Worm (Caenorhabditis elegans) whole organism, young adult: Measurements from ENCODE around the gene spn-4.

ENCODE experiments used
- B0336.3 ChIP-seq: fragments of 200-800 bp; sonication (Bioruptor generic); IDR thresholded peaks from 2 replicates; pipeline ENCODE4 v1.3.6; 2022; ENCODE audit warnings: missing genetic modification characterization, missing compliant biosample characterization
- ama-1 ChIP-seq, 3 experiments: fragments of 150-350 bp in 1 of 3; sonication (generic microtip) in 2 of 3; optimal IDR thresholded peaks; 2 replicates each; lab custom pipeline; 2014 to 2018; ENCODE audit warnings: missing biosample characterization in 2 of 3, missing genetic modification characterization in 2 of 3, missing genetic modification reagents in 2 of 3
- cebp-2 ChIP-seq: fragments of 200-800 bp; sonication (Bioruptor generic); IDR thresholded peaks from 2 replicates; pipeline ENCODE4 v1.3.6; 2022; ENCODE audit warnings: missing genetic modification characterization, missing compliant biosample characterization
- ceh-91 ChIP-seq: fragments of 200-800 bp; sonication (Bioruptor generic); IDR thresholded peaks from 2 replicates; pipeline ENCODE4 v1.3.6; 2022; ENCODE audit warnings: missing genetic modification reagents, missing genetic modification characterization, missing compliant biosample characterization
- hsf-1 ChIP-seq: fragments of 200-800 bp; sonication (Bioruptor generic); IDR thresholded peaks from 2 replicates; pipeline ENCODE4 v1.3.6; 2022; ENCODE audit warnings: missing genetic modification reagents, missing genetic modification characterization, missing compliant biosample characterization
- nhr-179 ChIP-seq: sonication (generic microtip); optimal IDR thresholded peaks from 2 replicates; lab custom pipeline; 2016; ENCODE audit warnings: mild to moderate bottlenecking, missing genetic modification characterization, missing compliant biosample characterization
- pha-4 ChIP-seq: fragments of 150-350 bp; sonication (generic microtip); optimal IDR thresholded peaks from 2 replicates; lab custom pipeline; 2014; ENCODE audit warnings: missing biosample characterization, missing genetic modification reagents, missing genetic modification characterization
- rcor-1 ChIP-seq: fragments of 200-800 bp; sonication (Bioruptor generic); IDR thresholded peaks from 2 replicates; pipeline ENCODE4 v1.3.6; 2022; ENCODE audit warnings: missing genetic modification reagents, missing genetic modification characterization, missing compliant biosample characterization
- ztf-22 ChIP-seq: fragments of 200-800 bp; sonication (Bioruptor generic); optimal IDR thresholded peaks from 2 replicates; lab custom pipeline; 2018; ENCODE audit warnings: mild to moderate bottlenecking, missing genetic modification characterization, moderate library complexity, missing compliant biosample characterization
- ztf-26 ChIP-seq: sonication (generic microtip); optimal IDR thresholded peaks from 2 replicates; lab custom pipeline; 2017; ENCODE audit warnings: missing genetic modification characterization, missing compliant biosample characterization
- ztf-3 ChIP-seq: fragments of 200-800 bp; sonication (Bioruptor generic); optimal IDR thresholded peaks from 2 replicates; lab custom pipeline; 2018; ENCODE audit warnings: mild to moderate bottlenecking, missing genetic modification characterization, missing compliant biosample characterization

DNA sequence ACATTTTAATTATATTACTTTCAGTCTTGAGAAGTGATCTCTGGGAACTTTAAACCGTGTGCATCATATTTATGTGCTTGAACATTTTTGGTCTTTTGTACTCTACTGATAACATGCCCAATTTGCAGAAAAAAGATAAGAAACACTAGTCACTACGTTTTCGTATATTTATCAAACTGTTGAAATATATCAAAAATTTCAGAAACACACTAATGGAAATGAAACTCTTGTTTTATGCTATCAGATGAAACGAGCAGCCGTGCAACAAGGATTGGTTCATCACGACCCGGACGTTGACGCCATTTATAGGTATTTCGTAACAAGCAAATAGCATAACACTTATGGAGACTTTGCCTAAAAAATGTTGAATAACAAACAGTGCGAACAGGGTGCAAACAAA, 38.7 kb upstream of the spn-4 start:
- TF ChIP-seq ztf-26 (no peak), nhr-179 (no peak), ztf-22 (GFP tag; lab: Kevin White, UChicago) (no peak), hsf-1 (GFP tag; lab: Robert Waterston, UW) (no peak), pha-4 (tag; lab: Kevin White, UChicago) (no peak), rcor-1 (GFP tag; lab: Robert Waterston, UW) (no peak), cebp-2 (GFP tag; lab: Robert Waterston, UW) (no peak), ama-1 (optimal IDR thresholded peaks at IDR 0.05; lab: Kevin White, UChicago) (no peak), ama-1 (GFP tag; optimal IDR thresholded peaks at IDR 0.05; lab: Kevin White, UChicago) (no peak), ceh-91 (GFP tag; lab: Robert Waterston, UW) (no peak), ztf-3 (GFP tag; lab: Kevin White, UChicago) (no peak), B0336.3 (no peak)
